Fruit fly (Drosophila melanogaster): ENCODE measurements around the gene Mrgn1.

DNA sequence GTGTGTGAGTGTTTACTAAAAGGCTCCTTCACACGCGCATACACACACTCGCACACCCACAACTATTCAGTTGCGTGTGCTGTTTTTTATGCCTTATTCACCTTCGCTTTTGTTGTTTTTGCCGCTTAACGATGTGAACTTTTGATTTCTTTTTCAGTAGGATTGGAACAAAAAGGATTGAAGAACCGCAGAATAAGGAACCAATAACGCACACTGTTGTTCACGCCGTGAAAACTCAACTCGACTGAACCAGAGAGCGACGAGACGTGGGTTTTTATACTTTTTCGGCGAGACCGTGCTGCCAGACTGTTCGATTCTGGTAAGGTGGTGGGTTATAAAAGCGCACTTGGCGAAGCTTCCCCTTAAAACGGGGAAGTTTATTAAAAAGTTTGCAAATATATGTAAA lies 33.4 kb upstream of the Mrgn1 start, which contains the start of gene Pdcd4:
- TF ChIP-seq psq (optimal IDR thresholded peaks at IDR 0.05) (no peak), h (optimal IDR thresholded peaks at IDR 0.05) (no peak)
